Worm (Caenorhabditis elegans) whole organism, L4/young adult: ENCODE data around the gene nfya-1.

Experiments used
- W03F9.2 ChIP-seq: fragments of 150-350 bp; optimal IDR thresholded peaks from 2 replicates; lab custom pipeline; 2014; ENCODE audit warnings: missing biosample characterization, missing genetic modification characterization
- dao-5 ChIP-seq: sonication (generic microtip); optimal IDR thresholded peaks from 2 replicates; lab custom pipeline; 2016; ENCODE audit warnings: missing genotype, missing genetic modification characterization, moderate library complexity, missing compliant biosample characterization
- him-1 ChIP-seq: sonication (generic microtip); optimal IDR thresholded peaks from 2 replicates; lab custom pipeline; 2016; ENCODE audit warnings: missing genotype, missing genetic modification reagents, missing genetic modification characterization, missing compliant biosample characterization

The nfya-1 gene

ce11 chrX:11948184-11948894, 1.7 kb upstream of the nfya-1 start, which contains the start of gene lsd-1:
Gene lsd-1, plus strand, starts transcription at chrX:11948844.
- TF ChIP-seq W03F9.2 (tag; lab: Kevin White, UChicago) (no peak), dao-5 (no peak), him-1 (no peak)

- no peak for TF ChIP-seq dao-5
- no peak for TF ChIP-seq W03F9.2 (tag; lab: Kevin White, UChicago)
- TF ChIP-seq him-1: no peak
These were observed 4.7 kb downstream of the nfya-1 start, which contains the start of gene F55G7.3 for ce11 chrX:11941951-11942350. Gene F55G7.3, minus strand, starts transcription at chrX:11942051.

- TF ChIP-seq dao-5: no peak
- no peak for TF ChIP-seq him-1
- TF ChIP-seq W03F9.2 (tag; lab: Kevin White, UChicago): no peak
These were observed 7.8 kb downstream of the nfya-1 start, which contains the start of gene F55G7.5 for ce11 chrX:11938826-11939225. Gene F55G7.5, minus strand, starts transcription at chrX:11938926.

- TF ChIP-seq dao-5: peak; percentile 93
- peak; percentile 97 for TF ChIP-seq W03F9.2 (tag; lab: Kevin White, UChicago)
- peak; percentile 99 for TF ChIP-seq him-1
These were observed 9.2 kb downstream of the nfya-1 start for ce11 chrX:11937343-11937935.

ce11 chrX:11934933-11935332, 11.7 kb downstream of the nfya-1 start:
- TF ChIP-seq W03F9.2 (tag; lab: Kevin White, UChicago) (peak; percentile 9), dao-5 (no peak), him-1 (peak; percentile 37)

ce11 chrX:11933547-11933946, 13.1 kb downstream of the nfya-1 start:
- TF ChIP-seq W03F9.2 (tag; lab: Kevin White, UChicago): no peak
- TF ChIP-seq dao-5: no peak
- TF ChIP-seq him-1: no peak

- TF ChIP-seq dao-5: no peak
- no peak for TF ChIP-seq W03F9.2 (tag; lab: Kevin White, UChicago)
- no peak for TF ChIP-seq him-1
These were observed 15.1 kb downstream of the nfya-1 start, which contains the start of gene dot-1.4 for ce11 chrX:11931559-11931958. Gene dot-1.4, minus strand, starts transcription at chrX:11931659.

- TF ChIP-seq dao-5 (no peak), W03F9.2 (tag; lab: Kevin White, UChicago) (no peak)
These were observed 19.1 kb downstream of the nfya-1 start, which contains the start of gene F55G7.4 for ce11 chrX:11927585-11927984. Gene F55G7.4, plus strand, starts transcription at chrX:11927885.

ce11 chrX:11925243-11925642, 21.4 kb downstream of the nfya-1 start:
- TF ChIP-seq him-1 (no peak), dao-5 (no peak)

- TF ChIP-seq him-1 (no peak), W03F9.2 (tag; lab: Kevin White, UChicago) (peak; percentile 32), dao-5 (no peak)
These were observed 22.5 kb downstream of the nfya-1 start, which contains the start of gene F55G7.1 for ce11 chrX:11924158-11924557. Gene F55G7.1, plus strand, starts transcription at chrX:11924433.

ce11 chrX:11920723-11921283, 25.8 kb downstream of the nfya-1 start, which contains the start of gene Y62H9A.14:
Gene Y62H9A.14, plus strand, starts transcription at chrX:11921233.
- TF ChIP-seq W03F9.2 (tag; lab: Kevin White, UChicago) (no peak), him-1 (no peak), dao-5 (no peak)

- TF ChIP-seq W03F9.2 (tag; lab: Kevin White, UChicago) (no peak), him-1 (no peak), dao-5 (no peak)
These were observed 28.6 kb downstream of the nfya-1 start, which contains the start of gene Y62H9A.16 for ce11 chrX:11917994-11918393. Gene Y62H9A.16, plus strand, starts transcription at chrX:11918294.

ce11 chrX:11916705-11917104, 29.9 kb downstream of the nfya-1 start, which contains the start of gene Y62H9A.13:
Gene Y62H9A.13, plus strand, starts transcription at chrX:11917005.
- TF ChIP-seq him-1 (no peak), dao-5 (no peak), W03F9.2 (tag; lab: Kevin White, UChicago) (no peak)

- TF ChIP-seq him-1: no peak
- no peak for TF ChIP-seq W03F9.2 (tag; lab: Kevin White, UChicago)
- TF ChIP-seq dao-5: no peak
These were observed 32.8 kb downstream of the nfya-1 start, which contains the start of gene Y62H9A.12 for ce11 chrX:11913824-11914223. Gene Y62H9A.12, plus strand, starts transcription at chrX:11914124.

ce11 chrX:11910046-11910445, 36.6 kb downstream of the nfya-1 start, which contains the start of gene Y62H9A.15:
Gene Y62H9A.15, minus strand, starts transcription at chrX:11910145.
- TF ChIP-seq dao-5 (no peak), W03F9.2 (tag; lab: Kevin White, UChicago) (no peak), him-1 (no peak)
